Worm (Caenorhabditis elegans): Measurements from ENCODE around the gene irld-55.

The irld-55 gene

ce11 chrIV:14032620-14033501 is 12.9 kb downstream of the irld-55 start (continued):
- TF ChIP-seq elt-1 (tag; optimal IDR thresholded peaks at IDR 0.05): peak; percentile 67
- peak; percentile 71 for TF ChIP-seq nhr-23 (tag; optimal IDR thresholded peaks at IDR 0.05)
- peak; percentile 22 for TF ChIP-seq ztf-4 (tag; optimal IDR thresholded peaks at IDR 0.05)
- TF ChIP-seq jun-1 (tag; optimal IDR thresholded peaks at IDR 0.05): peak; percentile 87
- TF ChIP-seq ztf-11 (tag; optimal IDR thresholded peaks at IDR 0.05): no peak
- TF ChIP-seq nhr-67 (tag; optimal IDR thresholded peaks at IDR 0.05): no peak
- no peak for TF ChIP-seq aly-2 (tag; optimal IDR thresholded peaks at IDR 0.05)
- TF ChIP-seq mml-1 (tag; optimal IDR thresholded peaks at IDR 0.05): no peak
- no peak for TF ChIP-seq sea-2 (GFP tag; optimal IDR thresholded peaks at IDR 0.05)
- peak; percentile 60 for TF ChIP-seq nhr-11 (tag; optimal IDR thresholded peaks at IDR 0.05)

ce11 chrIV:14033502-14033751 is 13.4 kb downstream of the irld-55 start:
- TF ChIP-seq lsy-12 (tag; optimal IDR thresholded peaks at IDR 0.05) (no peak), nhr-25 (tag; optimal IDR thresholded peaks at IDR 0.05) (peak; percentile 38), ceh-28 (tag; optimal IDR thresholded peaks at IDR 0.05) (no peak), mml-1 (tag; optimal IDR thresholded peaks at IDR 0.05) (no peak), nhr-237 (tag; optimal IDR thresholded peaks at IDR 0.05) (no peak), R02D3.7 (tag; optimal IDR thresholded peaks at IDR 0.05) (no peak), nhr-11 (tag; optimal IDR thresholded peaks at IDR 0.05) (no peak), mdl-1 (tag; optimal IDR thresholded peaks at IDR 0.05) (no peak), egl-27 (tag; optimal IDR thresholded peaks at IDR 0.05) (no peak), lin-15B (tag; optimal IDR thresholded peaks at IDR 0.05) (no peak), nhr-67 (tag; optimal IDR thresholded peaks at IDR 0.05) (no peak), fkh-10 (GFP tag; optimal IDR thresholded peaks at IDR 0.05) (no peak), nhr-28 (tag; optimal IDR thresholded peaks at IDR 0.05) (no peak), hmg-11 (tag; optimal IDR thresholded peaks at IDR 0.05) (peak; percentile 78), unc-39 (tag; optimal IDR thresholded peaks at IDR 0.05) (no peak), lin-39 (tag; optimal IDR thresholded peaks at IDR 0.05) (no peak), zag-1 (tag; optimal IDR thresholded peaks at IDR 0.05) (no peak), elt-2 (tag; optimal IDR thresholded peaks at IDR 0.05) (peak; percentile 71), sea-2 (GFP tag; optimal IDR thresholded peaks at IDR 0.05) (peak; percentile 13), pha-4 (tag; optimal IDR thresholded peaks at IDR 0.05) (no peak), daf-12 (tag; optimal IDR thresholded peaks at IDR 0.05) (no peak), snpc-4 (tag; optimal IDR thresholded peaks at IDR 0.05) (peak; percentile 61), fkh-2 (tag; optimal IDR thresholded peaks at IDR 0.05) (peak; percentile 83)

ce11 chrIV:14033752-14034570 is 14.0 kb downstream of the irld-55 start:
- TF ChIP-seq nhr-76 (tag; optimal IDR thresholded peaks at IDR 0.05) (peak; percentile 15), elt-3 (tag; optimal IDR thresholded peaks at IDR 0.05) (peak in 1 of 3 experiments; percentile 39), jun-1 (tag; optimal IDR thresholded peaks at IDR 0.05) (no peak), egl-5 (tag; optimal IDR thresholded peaks at IDR 0.05) (peak; percentile 51), skn-1 (tag; optimal IDR thresholded peaks at IDR 0.05) (peak; percentile 81), pha-4 (tag; optimal IDR thresholded peaks at IDR 0.05) (peak; percentile 83), mml-1 (tag; optimal IDR thresholded peaks at IDR 0.05) (no peak), fkh-2 (tag; optimal IDR thresholded peaks at IDR 0.05) (peak; percentile 34), nhr-25 (tag; optimal IDR thresholded peaks at IDR 0.05) (peak; percentile 28), pqm-1 (tag; optimal IDR thresholded peaks at IDR 0.05) (peak; percentile 49), fos-1 (tag; optimal IDR thresholded peaks at IDR 0.05) (peak; percentile 44), ZK546.5 (tag; optimal IDR thresholded peaks at IDR 0.05) (no peak), lsy-12 (tag; optimal IDR thresholded peaks at IDR 0.05) (peak; percentile 80), ama-1 (optimal IDR thresholded peaks at IDR 0.05) (peak; percentile 100), lin-39 (tag; optimal IDR thresholded peaks at IDR 0.05) (peak; percentile 94), elt-2 (tag; optimal IDR thresholded peaks at IDR 0.05) (no peak), lin-15B (tag; optimal IDR thresholded peaks at IDR 0.05) (peak; percentile 71), eor-1 (tag; optimal IDR thresholded peaks at IDR 0.05) (no peak), aly-2 (tag; optimal IDR thresholded peaks at IDR 0.05) (peak; percentile 87), ceh-16 (tag; optimal IDR thresholded peaks at IDR 0.05) (no peak), ztf-11 (tag; optimal IDR thresholded peaks at IDR 0.05) (no peak), nhr-43 (tag; optimal IDR thresholded peaks at IDR 0.05; ENCODE audit: poor library complexity, severe bottlenecking) (peak; percentile 85), ceh-9 (tag; optimal IDR thresholded peaks at IDR 0.05) (no peak), egl-27 (tag; optimal IDR thresholded peaks at IDR 0.05) (no peak), unc-62 (GFP tag; optimal IDR thresholded peaks at IDR 0.05) (peak; percentile 5), ceh-82 (tag; optimal IDR thresholded peaks at IDR 0.05) (peak; percentile 79), ztf-4 (tag; optimal IDR thresholded peaks at IDR 0.05) (peak; percentile 31), tbx-2 (tag; optimal IDR thresholded peaks at IDR 0.05) (peak; percentile 79), hmg-11 (tag; optimal IDR thresholded peaks at IDR 0.05) (peak; percentile 4), mdl-1 (tag; optimal IDR thresholded peaks at IDR 0.05) (peak; percentile 77), nfya-1 (tag; optimal IDR thresholded peaks at IDR 0.05; ENCODE audit: insufficient read depth) (peak; percentile 95), nhr-23 (tag; optimal IDR thresholded peaks at IDR 0.05) (peak; percentile 74), ceh-28 (tag; optimal IDR thresholded peaks at IDR 0.05) (peak; percentile 79), R02D3.7 (tag; optimal IDR thresholded peaks at IDR 0.05) (peak; percentile 42)
